Comparison of ENCODE assay signal across 5 fruit fly cellular contexts in the genomic region with DNA sequence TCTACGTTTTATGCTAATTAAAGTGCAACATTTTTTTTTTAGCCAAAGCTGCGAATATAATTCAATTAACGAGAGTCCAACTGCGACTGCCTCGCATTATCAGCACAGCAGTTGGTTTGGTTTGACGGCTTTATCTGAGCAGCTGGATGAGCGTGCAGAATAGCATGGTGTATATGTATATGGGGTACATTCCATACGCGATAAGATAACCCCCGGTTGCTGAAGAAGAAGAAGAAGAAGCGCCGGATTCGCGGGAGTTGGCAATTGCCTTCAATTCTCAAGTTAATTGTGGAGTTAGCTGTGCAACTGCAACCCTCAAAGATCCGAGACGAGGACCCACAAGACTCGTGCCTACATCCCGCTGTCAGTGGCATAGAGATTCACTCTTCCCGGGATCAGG.
TF ChIP-seq lines count a peak whose summit lies in the region.

No protein-coding gene starts in this region.

- no peak for TF ChIP-seq CTCF in whole organism, embryonic (GFP tag; optimal IDR thresholded peaks at IDR 0.05; lab: Kevin White, UChicago)

TF ChIP-seq in whole organism, adult, 20 proteins besides CTCF, POLR2A, EP300 and RAD21:
- peak; percentile 9 for TF ChIP-seq CG12768 (GFP tag; optimal IDR thresholded peaks at IDR 0.05; lab: Kevin White, UChicago)
- TF ChIP-seq Crg-1 (GFP tag; optimal IDR thresholded peaks at IDR 0.05; lab: Kevin White, UChicago) = no peak

TF ChIP-seq in whole organism, embryonic, 481 proteins besides CTCF, POLR2A, EP300 and RAD21 (continues in another document):
- TF ChIP-seq Ada2b (GFP tag; IDR thresholded peaks at IDR 0.05; lab: Robert Waterston, UW) (no peak), E2f1 (GFP tag; IDR thresholded peaks at IDR 0.05; lab: Robert Waterston, UW) (no peak), CG7839 (tag; optimal IDR thresholded peaks at IDR 0.05; lab: Kevin White, UChicago) (no peak), CG8944 (GFP tag; optimal IDR thresholded peaks at IDR 0.05; lab: Kevin White, UChicago) (no peak), CG8359 (GFP tag; optimal IDR thresholded peaks at IDR 0.05; lab: Kevin White, UChicago; ENCODE audit: borderline replicate concordance) (no peak), Neu2 (GFP tag; optimal IDR thresholded peaks at IDR 0.05; lab: Kevin White, UChicago; ENCODE audit: borderline replicate concordance) (no peak), MTF-1 (GFP tag; optimal IDR thresholded peaks at IDR 0.05; lab: Kevin White, UChicago; ENCODE audit: borderline replicate concordance) (no peak), CG17385 (GFP tag; optimal IDR thresholded peaks at IDR 0.05; lab: Kevin White, UChicago) (peak; percentile 69), Meics (GFP tag; optimal IDR thresholded peaks at IDR 0.05; lab: Kevin White, UChicago) (no peak), sug (tag; optimal IDR thresholded peaks at IDR 0.05; lab: Kevin White, UChicago) (peak; percentile 48), CG15514 (GFP tag; optimal IDR thresholded peaks at IDR 0.05; lab: Kevin White, UChicago) (no peak), CG7357 (GFP tag; IDR thresholded peaks at IDR 0.05; lab: Robert Waterston, UW) (no peak), nom (GFP tag; optimal IDR thresholded peaks at IDR 0.05; lab: Kevin White, UChicago) (no peak), br (optimal IDR thresholded peaks at IDR 0.05; lab: Kevin White, UChicago) (no peak), gcm (GFP tag; optimal IDR thresholded peaks at IDR 0.05; lab: Kevin White, UChicago) (peak; percentile 57), Hr78 (GFP tag; optimal IDR thresholded peaks at IDR 0.05; lab: Kevin White, UChicago) (no peak), CG9932 (GFP tag; IDR thresholded peaks at IDR 0.05; lab: Robert Waterston, UW) (no peak), CG32767 (GFP tag; IDR thresholded peaks at IDR 0.05; lab: Robert Waterston, UW) (peak; percentile 17; the same call in 1 of the 2 replicates), dmrt99B (tag; optimal IDR thresholded peaks at IDR 0.05; lab: Kevin White, UChicago) (no peak), maf-S (GFP tag; optimal IDR thresholded peaks at IDR 0.05; lab: Kevin White, UChicago) (no peak), vvl (GFP tag; IDR thresholded peaks at IDR 0.05; lab: Robert Waterston, UW) (no peak)

TF ChIP-seq in whole organism, prepupa, 60 proteins besides CTCF, POLR2A, EP300 and RAD21:
- TF ChIP-seq CG1621 (tag; optimal IDR thresholded peaks at IDR 0.05; lab: Kevin White, UChicago) (no peak), Hr4 (GFP tag; optimal IDR thresholded peaks at IDR 0.05; lab: Kevin White, UChicago) (no peak), CG15336 (GFP tag; IDR thresholded peaks at IDR 0.05; lab: Robert Waterston, UW) (no peak), CG3919 (GFP tag; optimal IDR thresholded peaks at IDR 0.05; lab: Kevin White, UChicago) (no peak), CG7368 (GFP tag; optimal IDR thresholded peaks at IDR 0.05; lab: Kevin White, UChicago) (no peak), CG16779 (tag; optimal IDR thresholded peaks at IDR 0.05; lab: Kevin White, UChicago) (no peak), CG9139 (GFP tag; optimal IDR thresholded peaks at IDR 0.05; lab: Kevin White, UChicago) (no peak), Eip75B (GFP tag; optimal IDR thresholded peaks at IDR 0.05; lab: Kevin White, UChicago) (no peak), Sox14 (GFP tag; optimal IDR thresholded peaks at IDR 0.05; lab: Kevin White, UChicago) (no peak), CG34406 (GFP tag; optimal IDR thresholded peaks at IDR 0.05; lab: Kevin White, UChicago) (no peak), CG10669 (GFP tag; optimal IDR thresholded peaks at IDR 0.05; lab: Kevin White, UChicago) (no peak), svp (GFP tag; lab: Kevin White, UChicago) (peak; percentile 91), fd59A (GFP tag; optimal IDR thresholded peaks at IDR 0.05; lab: Kevin White, UChicago) (no peak), Ets96B (tag; optimal IDR thresholded peaks at IDR 0.05; lab: Kevin White, UChicago) (no peak), esn (GFP tag; optimal IDR thresholded peaks at IDR 0.05; lab: Kevin White, UChicago) (no peak), Sox102F (GFP tag; optimal IDR thresholded peaks at IDR 0.05; lab: Kevin White, UChicago) (no peak), CG6808 (GFP tag; optimal IDR thresholded peaks at IDR 0.05; lab: Kevin White, UChicago) (no peak), Eip78C (GFP tag; lab: Kevin White, UChicago) (peak; percentile 41), Eip93F (GFP tag; optimal IDR thresholded peaks at IDR 0.05; lab: Kevin White, UChicago) (no peak), ss (GFP tag; optimal IDR thresholded peaks at IDR 0.05; lab: Kevin White, UChicago) (peak in 1 of 2 experiments; percentile 2), Blimp-1 (GFP tag; optimal IDR thresholded peaks at IDR 0.05; lab: Kevin White, UChicago) (no peak), CG6792 (GFP tag; optimal IDR thresholded peaks at IDR 0.05; lab: Kevin White, UChicago) (no peak), CG6276 (GFP tag; optimal IDR thresholded peaks at IDR 0.05; lab: Kevin White, UChicago) (no peak), CG8119 (GFP tag; IDR thresholded peaks at IDR 0.05; lab: Robert Waterston, UW) (no peak)

TF ChIP-seq in whole organism, pupa, 21 proteins besides CTCF, POLR2A, EP300 and RAD21:
- peak; percentile 2 for TF ChIP-seq EcR (GFP tag; optimal IDR thresholded peaks at IDR 0.05; lab: Kevin White, UChicago)
- no peak for TF ChIP-seq CG17806 (tag; optimal IDR thresholded peaks at IDR 0.05; lab: Kevin White, UChicago)

TF ChIP-seq in whole organism, wandering third instar larva, 38 proteins besides CTCF, POLR2A, EP300 and RAD21:
- no peak for TF ChIP-seq dl (GFP tag; optimal IDR thresholded peaks at IDR 0.05; lab: Kevin White, UChicago; ENCODE audit: insufficient read depth in 1 of 2, partially characterized antibody in 2 of 2)
- no peak for TF ChIP-seq usp (GFP tag; optimal IDR thresholded peaks at IDR 0.05; lab: Kevin White, UChicago)
- TF ChIP-seq OdsH (GFP tag; optimal IDR thresholded peaks at IDR 0.05; lab: Kevin White, UChicago) = no peak
- TF ChIP-seq pan (optimal IDR thresholded peaks at IDR 0.05; lab: Kevin White, UChicago) = no peak
- no peak for TF ChIP-seq Rel (GFP tag; optimal IDR thresholded peaks at IDR 0.05; lab: Kevin White, UChicago)
- TF ChIP-seq Rel (tag; optimal IDR thresholded peaks at IDR 0.05; lab: Kevin White, UChicago) = peak; percentile 45
- no peak for TF ChIP-seq psq (GFP tag; optimal IDR thresholded peaks at IDR 0.05; lab: Kevin White, UChicago)
- peak; percentile 3 for TF ChIP-seq h (GFP tag; optimal IDR thresholded peaks at IDR 0.05; lab: Kevin White, UChicago)
- TF ChIP-seq rgr (GFP tag; optimal IDR thresholded peaks at IDR 0.05; lab: Kevin White, UChicago) = no peak
- no peak for TF ChIP-seq Hnf4 (GFP tag; optimal IDR thresholded peaks at IDR 0.05; lab: Kevin White, UChicago)
- no peak for TF ChIP-seq CG9705 (GFP tag; optimal IDR thresholded peaks at IDR 0.05; lab: Kevin White, UChicago)
